Worm (Caenorhabditis elegans): Measurements from ENCODE around the gene faah-1.

DNA sequence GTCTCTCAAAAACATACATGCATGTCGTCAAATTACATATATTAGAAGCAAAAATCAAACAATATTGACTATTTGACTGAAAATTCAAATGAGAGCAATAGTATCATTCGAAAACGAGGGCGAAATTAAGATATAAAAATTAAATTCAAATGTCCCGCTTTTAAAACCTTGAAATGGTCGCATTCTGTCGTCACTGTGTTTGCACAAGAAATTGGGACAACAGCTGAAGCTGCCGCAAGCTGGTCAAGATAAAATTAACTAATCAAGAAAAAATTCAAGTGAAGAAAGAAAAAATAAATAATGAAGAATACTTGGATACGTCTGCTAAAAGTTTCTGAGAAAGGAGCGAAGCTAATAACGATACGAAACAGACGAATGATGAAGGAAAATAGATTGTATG is 46.5 kb upstream of the faah-1 start:
- TF ChIP-seq repo-1 (tag; optimal IDR thresholded peaks at IDR 0.05) (no peak), unc-62 (GFP tag; optimal IDR thresholded peaks at IDR 0.05) (no peak), unc-130 (GFP tag; optimal IDR thresholded peaks at IDR 0.05) (no peak), nfyb-1 (GFP tag; IDR thresholded peaks at IDR 0.05) (no peak), B0035.1 (tag; optimal IDR thresholded peaks at IDR 0.05) (no peak), F57A8.1 (GFP tag; optimal IDR thresholded peaks at IDR 0.05) (no peak), lag-1 (GFP tag; IDR thresholded peaks at IDR 0.05) (no peak), T26A5.8 (tag; optimal IDR thresholded peaks at IDR 0.05) (no peak), F37B4.10 (GFP tag; IDR thresholded peaks at IDR 0.05) (no peak), nfya-1 (tag; optimal IDR thresholded peaks at IDR 0.05; ENCODE audit: borderline replicate concordance, insufficient read depth) (no peak), gei-17 (GFP tag; optimal IDR thresholded peaks at IDR 0.05) (no peak)

All from whole organism, young adult.